Fruit fly (Drosophila melanogaster) whole organism, adult: ENCODE data around the gene CG34276.
"Not testable (repeated sequence)": the region's sequence is repeated elsewhere in the genome, so short reads cannot be mapped to it uniquely, and the experiment has no call there.

Source experiments
- CG11617 ChIP-seq: fragments of 200-800 bp; sonication (Bioruptor generic); optimal IDR thresholded peaks from 2 replicates; lab custom pipeline; 2017; ENCODE audit warnings: mild to moderate bottlenecking, missing biosample characterization, missing genetic modification reagents, missing genetic modification characterization
- CG12768 ChIP-seq: fragments of 200-800 bp; sonication (Bioruptor generic); optimal IDR thresholded peaks from 2 replicates; lab custom pipeline; 2017; ENCODE audit warnings: missing biosample characterization, missing genetic modification characterization, mild to moderate bottlenecking, moderate library complexity, missing genetic modification reagents
- CG14711 ChIP-seq: fragments of 200-800 bp; sonication (Bioruptor generic); optimal IDR thresholded peaks from 2 replicates; lab custom pipeline; 2018; ENCODE audit warnings: missing biosample characterization, mild to moderate bottlenecking, missing genetic modification characterization, moderate library complexity
- CG1620 ChIP-seq: fragments of 200-800 bp; sonication (Bioruptor generic); optimal IDR thresholded peaks from 2 replicates; lab custom pipeline; 2016; ENCODE audit warnings: missing biosample characterization, missing genetic modification characterization
- CG33017 ChIP-seq: fragments of 200-800 bp; sonication (Bioruptor generic); optimal IDR thresholded peaks from 2 replicates; lab custom pipeline; 2018; ENCODE audit warnings: missing biosample characterization, mild to moderate bottlenecking, missing genetic modification characterization, moderate library complexity
- CG5204 ChIP-seq: fragments of 200-800 bp; sonication (Bioruptor generic); optimal IDR thresholded peaks from 2 replicates; lab custom pipeline; 2016; ENCODE audit warnings: missing biosample characterization, missing genetic modification characterization
- CG7045 ChIP-seq: fragments of 200-800 bp; sonication (Bioruptor generic); optimal IDR thresholded peaks from 2 replicates; lab custom pipeline; 2017; ENCODE audit warnings: missing biosample characterization, mild to moderate bottlenecking, missing genetic modification characterization
- CG7101 ChIP-seq: fragments of 200-800 bp; sonication (Bioruptor generic); optimal IDR thresholded peaks from 2 replicates; lab custom pipeline; 2018; ENCODE audit warnings: missing biosample characterization, mild to moderate bottlenecking, missing genetic modification characterization, moderate library complexity
- Clk ChIP-seq: fragments of 200-800 bp; sonication (Bioruptor generic); optimal IDR thresholded peaks from 2 replicates; lab custom pipeline; 2017; ENCODE audit warnings: missing biosample characterization, missing genetic modification characterization
- Crg-1 ChIP-seq: fragments of 200-800 bp; sonication (Bioruptor generic); optimal IDR thresholded peaks from 2 replicates; lab custom pipeline; 2016; ENCODE audit warnings: missing biosample characterization, missing genetic modification characterization
- Hr96 ChIP-seq: fragments of 200-800 bp; sonication (Bioruptor generic); optimal IDR thresholded peaks from 2 replicates; lab custom pipeline; 2016; ENCODE audit warnings: missing biosample characterization, missing genetic modification characterization
- Mnt ChIP-seq: fragments of 200-800 bp; sonication (Bioruptor generic); optimal IDR thresholded peaks from 2 replicates; lab custom pipeline; 2016; ENCODE audit warnings: missing biosample characterization, mild to moderate bottlenecking, missing genetic modification characterization
- bab1 ChIP-seq: fragments of 200-800 bp; sonication (Bioruptor generic); optimal IDR thresholded peaks from 3 replicates; lab custom pipeline; 2019; ENCODE audit warnings: missing biosample characterization, mild to moderate bottlenecking, missing genetic modification characterization, moderate library complexity
- cic ChIP-seq: fragments of 200-800 bp; sonication (Bioruptor generic); optimal IDR thresholded peaks from 2 replicates; lab custom pipeline; 2017; ENCODE audit warnings: missing biosample characterization, mild to moderate bottlenecking, missing genetic modification characterization, moderate library complexity
- cnc ChIP-seq, 2 experiments: fragments of >200 bp; optimal IDR thresholded peaks; 2 replicates each; lab custom pipeline; 2017
- kay ChIP-seq: fragments of 200-800 bp; sonication (Bioruptor generic); peaks from one replicate; lab custom pipeline; 2016; ENCODE audit warnings: missing biosample characterization, missing genetic modification characterization, borderline replicate concordance
- ovo ChIP-seq: fragments of 200-800 bp; sonication (Bioruptor generic); optimal IDR thresholded peaks from 2 replicates; lab custom pipeline; 2016; ENCODE audit warnings: missing biosample characterization, missing genetic modification characterization
- pad ChIP-seq: fragments of 200-800 bp; sonication (Bioruptor generic); optimal IDR thresholded peaks from 3 replicates; lab custom pipeline; 2017; ENCODE audit warnings: missing biosample characterization, missing genetic modification characterization, mild to moderate bottlenecking, moderate library complexity, missing genetic modification reagents
- tj ChIP-seq: fragments of 200-800 bp; sonication (Bioruptor generic); optimal IDR thresholded peaks from 3 replicates; lab custom pipeline; 2017; ENCODE audit warnings: missing biosample characterization, mild to moderate bottlenecking, missing genetic modification characterization, moderate library complexity
- toe ChIP-seq: fragments of 200-800 bp; sonication (Bioruptor generic); optimal IDR thresholded peaks from 2 replicates; lab custom pipeline; 2016; ENCODE audit warnings: missing biosample characterization, missing genetic modification characterization

CG34276 gene

dm6 chr3R:15904543-15904942, 20.9 kb upstream of the CG34276 start, which contains the start of gene glob1:
Gene glob1 (minus strand): TSS chr3R:15904643.
- not testable (repeated sequence) for TF ChIP-seq kay, CG12768, Crg-1 (GFP tag; lab: Kevin White, UChicago)

dm6 chr3R:15908098-15908497, 17.3 kb upstream of the CG34276 start, which contains the start of gene EndoU:
Gene EndoU (plus strand): TSS chr3R:15908398.
- not testable (repeated sequence) for TF ChIP-seq bab1 (GFP tag; lab: Kevin White, UChicago); CG1620 (GFP tag; lab: Kevin White, UChicago); CG14711

DNA sequence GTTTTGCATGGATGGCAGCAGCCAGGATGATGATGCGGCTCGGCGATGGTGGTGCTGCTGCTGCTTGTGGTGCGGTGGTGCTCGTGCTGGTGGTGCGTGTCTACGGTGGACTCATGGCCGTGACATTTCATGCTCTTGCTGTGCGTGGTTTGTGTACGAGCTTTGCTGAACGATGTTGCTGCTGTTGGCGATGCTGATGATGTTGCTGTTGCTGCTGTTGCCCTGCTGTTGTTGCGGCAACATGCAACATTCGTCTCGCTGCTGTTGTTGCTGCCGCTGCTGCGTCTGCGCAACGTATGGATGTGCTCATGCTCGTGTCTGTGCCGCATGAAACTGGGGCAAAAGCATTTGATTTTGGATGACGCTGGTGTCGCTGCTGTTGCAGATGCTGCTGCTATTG, 12.2 kb upstream of the CG34276 start:
- no peak for TF ChIP-seq CG12768 (GFP tag; lab: Kevin White, UChicago)

- TF ChIP-seq bab1 (GFP tag; lab: Kevin White, UChicago), result no peak
- no peak for TF ChIP-seq cic
- TF ChIP-seq CG11617 (GFP tag; lab: Kevin White, UChicago), result no peak
- TF ChIP-seq CG12768 (GFP tag; lab: Kevin White, UChicago), result no peak
- TF ChIP-seq pad (GFP tag; lab: Kevin White, UChicago), result no peak
- TF ChIP-seq CG7045 (GFP tag; lab: Kevin White, UChicago), result no peak
- no peak for TF ChIP-seq CG14711
- no peak for TF ChIP-seq Clk (GFP tag; lab: Kevin White, UChicago)
- no peak for TF ChIP-seq CG33017 (tag; lab: Kevin White, UChicago)
- TF ChIP-seq CG5204, result no peak
- no peak for TF ChIP-seq Hr96 (GFP tag; lab: Kevin White, UChicago)
- TF ChIP-seq cnc (optimal IDR thresholded peaks at IDR 0.05; lab: Kevin White, UChicago), result no peak
- no peak for TF ChIP-seq kay (GFP tag; lab: Kevin White, UChicago)
- TF ChIP-seq ovo (GFP tag; lab: Kevin White, UChicago), result no peak
- no peak for TF ChIP-seq CG7101 (tag; lab: Kevin White, UChicago)
- no peak for TF ChIP-seq tj (GFP tag; lab: Kevin White, UChicago)
- no peak for TF ChIP-seq Crg-1 (GFP tag; lab: Kevin White, UChicago)
These were observed 7.5 kb upstream of the CG34276 start, which contains the start of gene CG45105 for dm6 chr3R:15917907-15918306. Gene CG45105 (minus strand): TSS chr3R:15918007.

DNA sequence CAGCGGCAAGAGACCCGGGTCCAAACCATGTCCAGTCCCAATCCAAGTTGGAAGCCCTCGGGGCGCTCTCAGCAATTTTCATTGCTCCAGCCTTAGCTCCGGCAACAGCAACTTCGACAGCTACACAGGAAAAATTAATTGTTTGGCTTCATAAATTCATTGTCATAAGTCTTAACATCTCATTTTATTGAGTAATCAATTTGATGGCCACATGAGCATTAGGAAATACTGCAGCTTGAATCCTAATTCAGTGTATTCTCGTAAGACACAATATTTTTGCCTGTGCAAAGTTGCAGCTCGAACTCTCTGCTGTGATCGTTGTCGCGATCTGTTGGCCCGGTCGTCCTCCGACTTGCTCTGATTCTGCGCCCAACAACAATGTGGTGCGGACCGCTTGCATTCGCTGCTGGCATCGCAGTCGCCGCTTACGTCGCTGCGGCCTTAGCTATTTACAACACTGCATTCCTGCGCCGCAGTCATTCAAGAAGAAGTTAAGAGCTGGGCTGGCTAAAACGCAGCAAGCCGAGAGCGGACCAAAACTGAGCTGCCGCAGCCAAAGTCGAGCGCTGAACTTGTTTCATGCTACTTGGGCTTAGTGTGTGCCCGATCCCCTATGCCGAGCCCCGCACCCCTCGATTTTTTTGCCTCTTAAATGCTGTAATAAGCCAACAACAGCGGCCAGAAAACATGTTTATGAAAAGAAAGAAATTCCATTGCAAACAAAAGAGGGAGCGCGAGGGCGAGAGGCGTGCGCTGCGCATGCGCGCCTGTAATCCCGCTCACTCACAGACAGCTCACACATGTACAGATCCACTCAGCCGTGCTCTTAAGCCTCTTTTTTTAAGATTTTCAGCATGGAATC, 5.8 kb upstream of the CG34276 start:
- TF ChIP-seq pad (GFP tag; lab: Kevin White, UChicago) (no peak), CG7045 (GFP tag; lab: Kevin White, UChicago) (no peak), toe (GFP tag; lab: Kevin White, UChicago) (no peak), CG33017 (tag; lab: Kevin White, UChicago) (no peak), CG14711 (no peak), CG1620 (GFP tag; lab: Kevin White, UChicago) (no peak), kay (GFP tag; lab: Kevin White, UChicago) (no peak), CG11617 (GFP tag; lab: Kevin White, UChicago) (no peak), CG7101 (tag; lab: Kevin White, UChicago) (no peak), Clk (GFP tag; lab: Kevin White, UChicago) (no peak), CG5204 (no peak), tj (GFP tag; lab: Kevin White, UChicago) (no peak)

dm6 chr3R:15920229-15920533, 5.2 kb upstream of the CG34276 start:
- TF ChIP-seq CG7045 (GFP tag; lab: Kevin White, UChicago), result no peak
- no peak for TF ChIP-seq CG12768 (GFP tag; lab: Kevin White, UChicago)
- TF ChIP-seq CG1620 (GFP tag; lab: Kevin White, UChicago), result no peak

dm6 chr3R:15920751-15921156, 4.7 kb upstream of the CG34276 start, which contains the start of gene Fbxl7:
Gene Fbxl7 (plus strand): TSS chr3R:15920898.
- no peak for TF ChIP-seq CG1620 (GFP tag; lab: Kevin White, UChicago)
- TF ChIP-seq Mnt (GFP tag; lab: Kevin White, UChicago), result no peak
- no peak for TF ChIP-seq CG11617 (GFP tag; lab: Kevin White, UChicago)
- no peak for TF ChIP-seq Hr96 (GFP tag; lab: Kevin White, UChicago)
- TF ChIP-seq Crg-1 (GFP tag; lab: Kevin White, UChicago), result no peak
- no peak for TF ChIP-seq CG12768 (GFP tag; lab: Kevin White, UChicago)
- no peak for TF ChIP-seq CG14711
- TF ChIP-seq Clk (GFP tag; lab: Kevin White, UChicago), result no peak
- TF ChIP-seq CG33017 (tag; lab: Kevin White, UChicago), result no peak
- TF ChIP-seq tj (GFP tag; lab: Kevin White, UChicago), result no peak
